Worm (Caenorhabditis elegans): ENCODE measurements around the gene C03H5.5.

DNA sequence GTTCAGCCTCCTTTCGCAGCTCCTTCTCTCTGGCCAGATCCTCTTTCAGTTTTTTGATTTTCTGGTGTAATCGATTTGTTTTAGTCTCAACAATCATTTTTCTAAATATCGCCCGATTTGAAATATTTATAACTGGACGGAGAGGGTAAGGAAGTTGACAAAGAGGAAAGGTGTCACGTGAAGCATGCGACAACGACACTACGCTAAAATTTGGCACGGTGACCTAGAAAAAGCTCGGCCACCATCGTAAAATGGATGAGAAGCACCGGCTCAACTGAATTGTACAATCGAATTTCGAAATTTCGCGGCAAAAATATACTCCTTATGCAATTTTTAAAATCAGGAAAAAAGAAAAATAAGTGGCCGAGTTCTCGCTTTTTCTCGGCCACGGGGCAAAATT lies at the start of gene C03H5.5:
- TF ChIP-seq ama-1 (optimal IDR thresholded peaks at IDR 0.05) = no peak
- TF ChIP-seq ceh-13 (GFP tag; optimal IDR thresholded peaks at IDR 0.05) = no peak
- TF ChIP-seq tbx-11 (GFP tag; IDR thresholded peaks at IDR 0.05) = no peak
- TF ChIP-seq flt-1 (GFP tag; IDR thresholded peaks at IDR 0.05) = no peak

All from whole organism, early embryonic.